Worm (Caenorhabditis elegans): ENCODE results near the gene clec-117.

ce11 chrII:285627-286550 is 10.9 kb downstream of the clec-117 start, which contains the start of gene B0432.10:
- TF ChIP-seq lin-15B (tag; optimal IDR thresholded peaks at IDR 0.05): no peak
- peak; percentile 65 for TF ChIP-seq hlh-30 (tag; optimal IDR thresholded peaks at IDR 0.05; ENCODE audit: insufficient read depth)
- no peak for TF ChIP-seq F49E8.2 (tag; optimal IDR thresholded peaks at IDR 0.05; ENCODE audit: borderline replicate concordance)
- no peak for TF ChIP-seq snpc-1.2 (GFP tag; IDR thresholded peaks at IDR 0.05)
- TF ChIP-seq Y5F2A.4 (GFP tag; optimal IDR thresholded peaks at IDR 0.05): no peak
- no peak for TF ChIP-seq attf-4 (tag; optimal IDR thresholded peaks at IDR 0.05)
- TF ChIP-seq T20F7.1 (GFP tag; optimal IDR thresholded peaks at IDR 0.05): peak; percentile 85
- peak; percentile 79 for TF ChIP-seq mep-1 (tag; optimal IDR thresholded peaks at IDR 0.05)
- TF ChIP-seq nhr-76 (tag; optimal IDR thresholded peaks at IDR 0.05): no peak

All from whole organism, L4 larva.